Worm (Caenorhabditis elegans): Measurements from ENCODE around the gene ubxn-4.
A peak's percentile ranks its signal among the peaks of the same experiment; 100 is the strongest.

The ubxn-4 gene

ce11 chrIII:8439312-8439711 lies 34.0 kb upstream of the ubxn-4 start, which contains the start of gene pqn-96:
Gene pqn-96 (minus strand): TSS chrIII:8439412.
- TF ChIP-seq elt-2 (tag; optimal IDR thresholded peaks at IDR 0.05): no peak
- TF ChIP-seq fos-1 (tag; optimal IDR thresholded peaks at IDR 0.05): no peak
- no peak for TF ChIP-seq nhr-23 (tag; optimal IDR thresholded peaks at IDR 0.05)
- no peak for TF ChIP-seq aly-2 (tag; optimal IDR thresholded peaks at IDR 0.05)
- no peak for TF ChIP-seq ztf-4 (tag; optimal IDR thresholded peaks at IDR 0.05)

- TF ChIP-seq aly-2 (tag; optimal IDR thresholded peaks at IDR 0.05): no peak
- TF ChIP-seq ama-1 (optimal IDR thresholded peaks at IDR 0.05): peak; percentile 45
These were observed 32.5 kb upstream of the ubxn-4 start for ce11 chrIII:8437763-8438414.

- TF ChIP-seq nhr-11 (tag; optimal IDR thresholded peaks at IDR 0.05) (no peak), nhr-25 (tag; optimal IDR thresholded peaks at IDR 0.05) (no peak), fkh-10 (GFP tag; optimal IDR thresholded peaks at IDR 0.05) (no peak), ceh-9 (tag; optimal IDR thresholded peaks at IDR 0.05) (no peak), sea-2 (GFP tag; optimal IDR thresholded peaks at IDR 0.05) (no peak), nhr-67 (tag; optimal IDR thresholded peaks at IDR 0.05) (no peak), egl-5 (tag; optimal IDR thresholded peaks at IDR 0.05) (no peak), pha-4 (tag; optimal IDR thresholded peaks at IDR 0.05) (no peak), unc-62 (GFP tag; optimal IDR thresholded peaks at IDR 0.05) (no peak), R02D3.7 (tag; optimal IDR thresholded peaks at IDR 0.05) (no peak), elt-2 (tag; optimal IDR thresholded peaks at IDR 0.05) (no peak), ceh-82 (tag; optimal IDR thresholded peaks at IDR 0.05) (no peak), lsy-12 (tag; optimal IDR thresholded peaks at IDR 0.05) (no peak), mdl-1 (tag; optimal IDR thresholded peaks at IDR 0.05) (no peak), nhr-43 (tag; optimal IDR thresholded peaks at IDR 0.05; ENCODE audit: poor library complexity, severe bottlenecking) (no peak), fos-1 (tag; optimal IDR thresholded peaks at IDR 0.05) (no peak), ZK546.5 (tag; optimal IDR thresholded peaks at IDR 0.05) (no peak), nhr-28 (tag; optimal IDR thresholded peaks at IDR 0.05) (no peak), nhr-12 (tag; optimal IDR thresholded peaks at IDR 0.05) (no peak), egl-27 (tag; optimal IDR thresholded peaks at IDR 0.05) (no peak)
These were observed 29.7 kb upstream of the ubxn-4 start, which contains the start of gene ZK1236.9 for ce11 chrIII:8435074-8435473. Gene ZK1236.9 (minus strand): TSS chrIII:8435174.

ce11 chrIII:8432143-8432542 lies 26.8 kb upstream of the ubxn-4 start, which contains the start of gene ZK1236.5:
Gene ZK1236.5 (minus strand): TSS chrIII:8432214.
- TF ChIP-seq lin-15B (tag; optimal IDR thresholded peaks at IDR 0.05) (peak; percentile 55), ztf-11 (tag; optimal IDR thresholded peaks at IDR 0.05) (no peak), nhr-237 (tag; optimal IDR thresholded peaks at IDR 0.05) (no peak), hmg-11 (tag; optimal IDR thresholded peaks at IDR 0.05) (peak; percentile 25), zag-1 (tag; optimal IDR thresholded peaks at IDR 0.05) (no peak), R02D3.7 (tag; optimal IDR thresholded peaks at IDR 0.05) (peak; percentile 95), nfya-1 (tag; optimal IDR thresholded peaks at IDR 0.05; ENCODE audit: insufficient read depth) (peak; percentile 56), pha-4 (tag; optimal IDR thresholded peaks at IDR 0.05) (peak; percentile 68)

ce11 chrIII:8429497-8429896 lies 24.1 kb upstream of the ubxn-4 start:
- no peak for TF ChIP-seq nhr-76 (tag; optimal IDR thresholded peaks at IDR 0.05)
- no peak for TF ChIP-seq egl-27 (tag; optimal IDR thresholded peaks at IDR 0.05)
- no peak for TF ChIP-seq snpc-4 (tag; optimal IDR thresholded peaks at IDR 0.05)
- TF ChIP-seq unc-62 (GFP tag; optimal IDR thresholded peaks at IDR 0.05): no peak
- TF ChIP-seq elt-1 (tag; optimal IDR thresholded peaks at IDR 0.05): no peak
- no peak for TF ChIP-seq elt-3 (tag; optimal IDR thresholded peaks at IDR 0.05)
- no peak for TF ChIP-seq pha-4 (tag; optimal IDR thresholded peaks at IDR 0.05)
- no peak for TF ChIP-seq fkh-10 (GFP tag; optimal IDR thresholded peaks at IDR 0.05)
- no peak for TF ChIP-seq tbx-2 (tag; optimal IDR thresholded peaks at IDR 0.05)
- no peak for TF ChIP-seq ama-1 (optimal IDR thresholded peaks at IDR 0.05)
- TF ChIP-seq unc-39 (tag; optimal IDR thresholded peaks at IDR 0.05): no peak
- no peak for TF ChIP-seq mml-1 (tag; optimal IDR thresholded peaks at IDR 0.05)
- no peak for TF ChIP-seq nfya-1 (tag; optimal IDR thresholded peaks at IDR 0.05; ENCODE audit: insufficient read depth)
- no peak for TF ChIP-seq R02D3.7 (tag; optimal IDR thresholded peaks at IDR 0.05)
- TF ChIP-seq egl-5 (tag; optimal IDR thresholded peaks at IDR 0.05): no peak
- TF ChIP-seq jun-1 (tag; optimal IDR thresholded peaks at IDR 0.05): no peak

Data from whole organism, L3 larva.